Worm (Caenorhabditis elegans): ENCODE measurements around the gene T27A10.5.

- TF ChIP-seq fos-1 (tag; optimal IDR thresholded peaks at IDR 0.05) (no peak), skn-1 (tag; optimal IDR thresholded peaks at IDR 0.05) (peak; percentile 8), nhr-76 (tag; optimal IDR thresholded peaks at IDR 0.05) (no peak), ZK546.5 (tag; optimal IDR thresholded peaks at IDR 0.05) (no peak), lin-15B (tag; optimal IDR thresholded peaks at IDR 0.05) (peak; percentile 79), ceh-82 (tag; optimal IDR thresholded peaks at IDR 0.05) (no peak), ztf-4 (tag; optimal IDR thresholded peaks at IDR 0.05) (no peak), lin-39 (tag; optimal IDR thresholded peaks at IDR 0.05) (peak; percentile 96), nhr-12 (tag; optimal IDR thresholded peaks at IDR 0.05) (no peak), aly-2 (tag; optimal IDR thresholded peaks at IDR 0.05) (no peak)
Observed at ce11 chrX:3605727-3606126, 32.3 kb upstream of the T27A10.5 start, which contains the start of gene C18B2.4.
